Worm (Caenorhabditis elegans) whole organism, L1 larva: ENCODE data around the gene str-3.

Experiments used
- F16B12.6 ChIP-seq: fragments of 150-350 bp; optimal IDR thresholded peaks from 2 replicates; lab custom pipeline; 2014; ENCODE audit warnings: missing biosample characterization, missing genetic modification characterization
- lin-35 ChIP-seq, 2 experiments: fragments of 150-350 bp; optimal IDR thresholded peaks; 2 replicates each; lab custom pipeline; 2014; ENCODE audit warnings: missing biosample characterization in 2 of 2, missing genetic modification characterization in 2 of 2, missing genetic modification reagents in 2 of 2
- lin-39 ChIP-seq: fragments of 150-350 bp; optimal IDR thresholded peaks from 2 replicates; lab custom pipeline; 2014; ENCODE audit warnings: missing biosample characterization, missing genetic modification reagents, missing genetic modification characterization
- nhr-12 ChIP-seq: sonication (generic microtip); optimal IDR thresholded peaks from 2 replicates; lab custom pipeline; 2017; ENCODE audit warnings: missing biosample characterization, missing genetic modification characterization
- nhr-76 ChIP-seq: sonication (generic microtip); optimal IDR thresholded peaks from 2 replicates; lab custom pipeline; 2017; ENCODE audit warnings: missing biosample characterization, missing genetic modification characterization

DNA sequence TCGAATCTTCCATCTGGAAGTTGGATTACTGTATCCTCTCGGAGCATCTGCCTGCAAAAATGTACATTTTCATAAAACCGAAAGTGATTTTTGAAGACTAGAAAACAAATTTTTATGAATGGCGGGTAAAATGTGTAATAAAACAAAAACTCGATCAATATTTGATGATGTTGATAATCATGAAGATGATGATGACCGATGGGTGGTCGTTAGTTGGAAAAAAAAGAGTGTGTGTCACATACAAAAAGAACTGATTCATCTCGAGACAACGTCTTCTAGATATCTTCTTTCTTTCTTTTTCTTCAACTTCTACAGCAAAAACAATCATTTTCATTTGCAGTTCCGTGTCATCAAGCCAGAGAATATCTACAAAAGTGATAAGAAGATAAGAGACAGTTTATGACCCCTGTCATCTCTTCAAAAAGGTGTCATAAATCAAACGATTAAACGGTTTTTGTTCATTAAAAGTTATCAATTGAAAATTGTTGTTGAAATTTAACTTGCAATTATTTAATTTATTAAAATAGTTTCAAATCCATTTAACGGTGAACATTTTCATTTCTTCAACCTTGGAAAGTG, 7.6 kb downstream of the str-3 start, which contains the start of gene bcc-1:
- TF ChIP-seq lin-39 (tag; lab: Kevin White, UChicago) (no peak), nhr-12 (tag; lab: Kevin White, UChicago) (no peak), F16B12.6 (tag; lab: Kevin White, UChicago) (no peak), lin-35 (GFP tag; optimal IDR thresholded peaks at IDR 0.05; lab: Kevin White, UChicago) (peak in 1 of 2 experiments; percentile 34), nhr-76 (tag; lab: Kevin White, UChicago) (no peak)
